Worm (Caenorhabditis elegans) whole organism, L4 larva: ENCODE results near the gene srw-40.

Source experiments
- F37D6.2 ChIP-seq: sonication (generic microtip); optimal IDR thresholded peaks from 2 replicates; lab custom pipeline; 2016; ENCODE audit warnings: mild to moderate bottlenecking, missing genetic modification characterization, missing compliant biosample characterization
- F44E2.7 ChIP-seq: fragments of 200-800 bp; sonication (Bioruptor generic); IDR thresholded peaks from 2 replicates; pipeline ENCODE4 v2.1.2; 2022; ENCODE audit warnings: missing genetic modification characterization, missing compliant biosample characterization
- Y48G9A.11 ChIP-seq: fragments of 200-800 bp; sonication (Bioruptor generic); IDR thresholded peaks from 2 replicates; pipeline ENCODE4 v1.3.6; 2022; ENCODE audit warnings: missing genetic modification reagents, missing genetic modification characterization, missing compliant biosample characterization
- Y5F2A.4 ChIP-seq: fragments of 200-800 bp; sonication (Bioruptor generic); optimal IDR thresholded peaks from 2 replicates; lab custom pipeline; 2018; ENCODE audit warnings: mild to moderate bottlenecking, missing genetic modification characterization, missing compliant biosample characterization
- ZK337.2 ChIP-seq: fragments of 200-800 bp; sonication (Bioruptor generic); IDR thresholded peaks from 2 replicates; pipeline ENCODE4 v1.3.6; 2022; ENCODE audit warnings: missing genetic modification reagents, missing genetic modification characterization, missing compliant biosample characterization
- ZK546.5 ChIP-seq, 2 experiments: sonication (generic microtip); optimal IDR thresholded peaks; 2 replicates each; lab custom pipeline; 2017; ENCODE audit warnings: missing biosample characterization in 2 of 2, missing genetic modification characterization in 2 of 2
- aha-1 ChIP-seq: fragments of 150-350 bp; peaks from one replicate; lab custom pipeline; 2014; ENCODE audit warnings: missing biosample characterization, missing genetic modification characterization
- aly-2 ChIP-seq: sonication (generic microtip); optimal IDR thresholded peaks from 2 replicates; lab custom pipeline; 2018; ENCODE audit warnings: missing biosample characterization, missing genetic modification characterization
- arid-1 ChIP-seq: fragments of 200-800 bp; sonication (Bioruptor generic); conservative IDR thresholded peaks from 2 replicates; pipeline ENCODE4 v1.3.6; 2022; ENCODE audit warnings: missing genetic modification reagents, missing genetic modification characterization, missing compliant biosample characterization
- ceh-32 ChIP-seq: sonication (generic microtip); optimal IDR thresholded peaks from 2 replicates; lab custom pipeline; 2016; ENCODE audit warnings: mild to moderate bottlenecking, missing genetic modification characterization, missing compliant biosample characterization; ENCODE audit not compliant: poor library complexity
- ces-1 ChIP-seq: fragments of 150-350 bp; sonication (generic microtip); optimal IDR thresholded peaks from 4 replicates; lab custom pipeline; 2014; ENCODE audit warnings: missing biosample characterization, missing genetic modification reagents, missing genetic modification characterization
- dpl-1 ChIP-seq: fragments of 150-350 bp; optimal IDR thresholded peaks from 2 replicates; lab custom pipeline; 2014; ENCODE audit warnings: missing biosample characterization, missing genetic modification reagents, missing genetic modification characterization
- egl-27 ChIP-seq: sonication (generic microtip); optimal IDR thresholded peaks from 3 replicates; lab custom pipeline; 2017; ENCODE audit warnings: missing biosample characterization, missing genetic modification reagents, missing genetic modification characterization
- egl-43 ChIP-seq: fragments of 200-800 bp; sonication (Bioruptor generic); IDR thresholded peaks from 2 replicates; pipeline ENCODE4 v1.3.6; 2022; ENCODE audit warnings: missing genetic modification reagents, missing genetic modification characterization, missing compliant biosample characterization
- hif-1 ChIP-seq, 2 experiments: sonication (generic microtip); optimal IDR thresholded peaks; 2 replicates each; lab custom pipeline; 2016 to 2017; ENCODE audit warnings: missing compliant biosample characterization in 2 of 2, missing genetic modification characterization in 2 of 2, missing genetic modification reagents in 2 of 2, missing genotype in 2 of 2, mild to moderate bottlenecking in 1 of 2
- hmg-1.1 ChIP-seq: fragments of 200-800 bp; sonication (Bioruptor generic); IDR thresholded peaks from 2 replicates; pipeline ENCODE4 v1.3.6; 2022; ENCODE audit warnings: missing genetic modification reagents, missing genetic modification characterization, missing compliant biosample characterization
- madf-5 ChIP-seq, 2 experiments: fragments of 200-800 bp; sonication (Bioruptor generic); IDR thresholded peaks; 2 replicates each; pipeline ENCODE4 v1.3.6; 2022; ENCODE audit warnings: missing compliant biosample characterization in 2 of 2, missing genetic modification characterization in 2 of 2
- mdt-29 ChIP-seq: fragments of 200-800 bp; sonication (Bioruptor generic); IDR thresholded peaks from 2 replicates; pipeline ENCODE4 v1.3.6; 2022; ENCODE audit warnings: missing genetic modification reagents, missing genetic modification characterization, missing compliant biosample characterization
- mes-2 ChIP-seq: sonication (generic microtip); optimal IDR thresholded peaks from 2 replicates; lab custom pipeline; 2016; ENCODE audit warnings: missing genotype, mild to moderate bottlenecking, missing genetic modification characterization, missing compliant biosample characterization; ENCODE audit not compliant: poor library complexity, severe bottlenecking
- nhr-10 ChIP-seq: fragments of 150-350 bp; optimal IDR thresholded peaks from 2 replicates; lab custom pipeline; 2014; ENCODE audit warnings: missing biosample characterization, missing genetic modification characterization
- nhr-111 ChIP-seq: fragments of 200-800 bp; sonication (Bioruptor generic); optimal IDR thresholded peaks from 2 replicates; lab custom pipeline; 2018; ENCODE audit warnings: mild to moderate bottlenecking, missing genetic modification characterization, missing compliant biosample characterization
- nhr-28 ChIP-seq: fragments of 150-350 bp; optimal IDR thresholded peaks from 2 replicates; lab custom pipeline; 2014; ENCODE audit warnings: missing biosample characterization, missing genetic modification characterization
- nhr-77 ChIP-seq: fragments of 150-350 bp; optimal IDR thresholded peaks from 2 replicates; lab custom pipeline; 2014; ENCODE audit warnings: missing biosample characterization, missing genetic modification characterization
- pqm-1 ChIP-seq: sonication (generic microtip); optimal IDR thresholded peaks from 2 replicates; lab custom pipeline; 2017; ENCODE audit warnings: missing biosample characterization, missing genetic modification characterization
- set-16 ChIP-seq: fragments of 200-800 bp; sonication (Bioruptor generic); IDR thresholded peaks from 2 replicates; pipeline ENCODE4 v1.3.6; 2022; ENCODE audit warnings: missing genetic modification reagents, missing genetic modification characterization, missing compliant biosample characterization
- skn-1 ChIP-seq: fragments of 150-350 bp; optimal IDR thresholded peaks from 2 replicates; lab custom pipeline; 2014; ENCODE audit warnings: missing biosample characterization, missing genetic modification characterization
- snpc-4 ChIP-seq: fragments of 150-350 bp; optimal IDR thresholded peaks from 2 replicates; lab custom pipeline; 2014; ENCODE audit warnings: missing biosample characterization, missing genetic modification characterization
- spr-1 ChIP-seq: sonication (generic microtip); optimal IDR thresholded peaks from 2 replicates; lab custom pipeline; 2016; ENCODE audit warnings: mild to moderate bottlenecking, missing genetic modification characterization, missing compliant biosample characterization
- spr-3 ChIP-seq: fragments of 200-800 bp; sonication (Bioruptor generic); optimal IDR thresholded peaks from 2 replicates; lab custom pipeline; 2018; ENCODE audit warnings: mild to moderate bottlenecking, missing genetic modification characterization, missing compliant biosample characterization
- unc-62 ChIP-seq, 3 experiments: fragments of 150-350 bp in 1 of 3; sonication (generic microtip); optimal IDR thresholded peaks in 2 of 3; peaks in 1 of 3; 1 replicate in 1 of 3; 2 replicates in 2 of 3; lab custom pipeline; 2014 to 2017; ENCODE audit warnings: missing biosample characterization in 3 of 3, missing genetic modification characterization in 3 of 3, missing genetic modification reagents in 3 of 3, missing genotype in 1 of 3
- zag-1 ChIP-seq: fragments of 150-350 bp; optimal IDR thresholded peaks from 2 replicates; lab custom pipeline; 2014; ENCODE audit warnings: missing biosample characterization, missing genetic modification characterization
- zip-11 ChIP-seq: fragments of 200-800 bp; sonication (Bioruptor generic); IDR thresholded peaks from 2 replicates; pipeline ENCODE4 v1.3.6; 2022; ENCODE audit warnings: missing genetic modification characterization, missing compliant biosample characterization

The srw-40 gene

DNA sequence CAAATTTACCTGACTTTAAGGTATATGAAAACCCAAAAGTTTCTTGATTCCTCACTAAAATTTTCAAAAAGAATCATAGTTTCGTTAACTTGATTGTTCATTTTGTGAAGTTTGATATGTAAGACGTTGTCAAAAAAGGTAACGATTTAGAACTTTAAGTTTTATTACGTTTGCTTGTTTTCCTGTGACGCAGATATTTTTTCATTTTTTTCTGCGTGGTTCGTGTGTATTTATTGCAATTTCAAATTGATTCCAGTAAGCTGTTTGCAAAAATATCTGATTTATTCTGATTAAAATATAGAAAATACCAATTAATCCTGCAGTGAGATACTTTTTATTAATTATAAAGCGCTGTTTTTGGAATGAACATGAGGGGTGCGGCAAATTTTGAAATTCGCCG, at the start of gene srw-40:
srw-40 (minus strand) TSS at position 101 of the 400 bp plus-strand sequence.
- TF ChIP-seq aha-1, result peak; percentile 47
- no peak for TF ChIP-seq egl-27 (tag; lab: Kevin White, UChicago)

DNA sequence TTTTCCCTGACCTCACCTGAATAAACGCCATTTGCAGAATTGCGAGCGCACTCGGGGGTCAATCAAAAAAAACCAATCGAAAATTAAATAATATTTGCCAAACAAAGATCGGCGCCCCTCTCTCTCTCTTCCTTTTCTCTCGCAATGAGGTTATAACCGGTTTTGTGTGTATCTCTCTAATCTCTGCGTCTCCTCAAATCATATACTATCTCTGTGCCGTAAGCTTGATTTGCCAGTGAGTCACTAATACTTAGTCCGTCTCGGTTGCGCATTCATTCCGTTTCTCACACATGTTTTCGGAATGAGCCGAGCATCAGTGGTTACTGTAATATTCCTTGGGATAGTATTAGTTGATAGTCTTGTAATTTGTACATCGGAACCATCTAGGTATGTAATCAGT, 46.2 kb upstream of the srw-40 start:
- peak in 1 of 2 experiments; percentile 65 for TF ChIP-seq unc-62 (GFP tag; optimal IDR thresholded peaks at IDR 0.05 in 1 of 2; lab: Kevin White, UChicago)
- no peak for TF ChIP-seq unc-62 (tag; optimal IDR thresholded peaks at IDR 0.05; lab: Kevin White, UChicago)
- TF ChIP-seq spr-3 (GFP tag; lab: Kevin White, UChicago), result no peak
- TF ChIP-seq, all 104 proteins: peak for 1

DNA sequence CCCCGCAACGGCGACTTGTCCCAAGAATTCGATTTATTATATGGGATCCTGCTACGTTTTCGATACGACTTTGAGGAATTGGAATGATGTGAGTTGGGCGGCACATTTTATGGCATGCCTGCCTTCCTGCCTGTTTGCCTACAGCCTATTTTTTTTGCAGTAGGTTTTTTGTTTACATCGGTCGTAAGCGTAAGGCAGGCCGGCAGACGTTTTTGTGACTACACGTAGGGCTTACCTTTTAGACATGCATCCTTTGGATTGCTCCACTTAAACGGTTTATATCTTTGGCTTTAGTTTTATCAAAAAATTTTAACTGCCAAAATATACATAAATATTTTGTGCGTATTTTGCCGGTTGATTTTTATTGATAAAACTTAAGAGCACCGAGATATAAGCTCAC, 43.3 kb upstream of the srw-40 start:
- TF ChIP-seq zip-11 (GFP tag; lab: Robert Waterston, UW), result no peak
- TF ChIP-seq aha-1, result peak; percentile 91

DNA sequence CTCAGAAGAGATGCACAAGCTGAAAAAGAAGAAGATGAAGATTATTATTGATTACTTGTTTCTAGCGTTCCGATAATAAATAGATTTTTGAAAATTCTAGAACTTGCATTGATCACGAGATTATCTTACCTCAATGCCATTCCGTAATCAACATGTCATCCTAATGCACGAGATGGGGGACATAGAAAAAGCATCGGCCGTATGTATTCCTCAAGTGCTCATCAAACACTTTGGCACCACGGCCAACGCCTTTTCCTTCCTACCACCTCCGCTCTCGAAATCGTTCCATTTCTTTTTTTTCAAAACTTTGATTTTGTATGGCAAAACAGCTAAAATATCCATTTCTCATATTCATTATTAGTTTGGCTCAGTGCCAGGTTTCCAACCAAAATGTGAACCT, 42.9 kb upstream of the srw-40 start, which contains the start of gene lat-2:
lat-2 (plus strand) TSS at position 301 of the 400 bp plus-strand sequence.
- no peak for TF ChIP-seq ZK546.5 (tag; optimal IDR thresholded peaks at IDR 0.05; lab: Kevin White, UChicago)
- peak in 1 of 2 experiments; percentile 67 for TF ChIP-seq unc-62 (GFP tag; optimal IDR thresholded peaks at IDR 0.05 in 1 of 2; lab: Kevin White, UChicago)
- no peak for TF ChIP-seq unc-62 (tag; optimal IDR thresholded peaks at IDR 0.05; lab: Kevin White, UChicago)
- TF ChIP-seq snpc-4 (tag; lab: Kevin White, UChicago), result no peak
- TF ChIP-seq Y5F2A.4 (GFP tag; lab: Kevin White, UChicago), result no peak
- no peak for TF ChIP-seq madf-5 (GFP tag; IDR thresholded peaks at IDR 0.05; lab: Robert Waterston, UW)

- TF ChIP-seq egl-43 (no peak), unc-62 (GFP tag; optimal IDR thresholded peaks at IDR 0.05 in 1 of 2; lab: Kevin White, UChicago) (no peak), unc-62 (tag; optimal IDR thresholded peaks at IDR 0.05; lab: Kevin White, UChicago) (no peak), hif-1 (tag; optimal IDR thresholded peaks at IDR 0.05; lab: Kevin White, UChicago) (no peak), hmg-1.1 (GFP tag; lab: Robert Waterston, UW) (no peak), F37D6.2 (tag; lab: Kevin White, UChicago) (no peak), F44E2.7 (GFP tag; lab: Robert Waterston, UW) (no peak), pqm-1 (tag; lab: Kevin White, UChicago) (no peak), nhr-28 (tag; lab: Kevin White, UChicago) (no peak), skn-1 (tag; lab: Kevin White, UChicago) (no peak), nhr-10 (tag; lab: Kevin White, UChicago) (no peak), zag-1 (tag; lab: Kevin White, UChicago) (no peak)
Measured at ce11 chrII:4355217-4355616, 39.3 kb upstream of the srw-40 start, which contains the start of the genes H20J04.7 and H20J04.1. H20J04.7 (minus strand) TSS chrII:4355317. H20J04.1 (plus strand) TSS chrII:4355613.

DNA sequence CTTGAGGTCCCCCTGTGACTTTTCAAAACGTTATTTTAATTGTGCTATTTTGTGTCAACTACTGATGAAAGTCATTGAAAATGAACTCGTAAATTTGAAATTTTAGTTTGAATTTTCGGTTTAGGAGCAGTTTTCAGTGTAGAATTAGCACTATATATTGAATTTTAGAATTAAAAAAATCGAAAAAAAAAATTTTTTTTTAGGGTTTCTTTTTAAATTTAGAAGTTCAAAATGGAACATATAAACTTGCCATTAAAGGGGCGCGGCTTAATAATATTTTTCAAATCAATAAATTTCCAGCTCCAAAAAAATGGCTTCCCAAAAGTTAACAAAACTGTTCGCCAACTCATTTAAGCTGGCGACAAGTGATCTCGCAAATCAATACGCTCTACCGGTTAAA, 35.0 kb upstream of the srw-40 start, which contains the start of gene H20J04.9:
H20J04.9 (plus strand) TSS at position 301 of the 400 bp plus-strand sequence.
- TF ChIP-seq hif-1 (tag; optimal IDR thresholded peaks at IDR 0.05; lab: Kevin White, UChicago) (no peak), nhr-111 (GFP tag; lab: Kevin White, UChicago) (no peak), spr-1 (tag; lab: Kevin White, UChicago) (no peak), dpl-1 (GFP tag; lab: Kevin White, UChicago) (no peak), arid-1 (GFP tag; lab: Robert Waterston, UW) (no peak), Y5F2A.4 (GFP tag; lab: Kevin White, UChicago) (no peak), set-16 (GFP tag; lab: Robert Waterston, UW) (no peak), mdt-29 (no peak), mes-2 (no peak), Y48G9A.11 (GFP tag; lab: Robert Waterston, UW) (no peak), ZK337.2 (GFP tag; lab: Robert Waterston, UW) (no peak), F44E2.7 (GFP tag; lab: Robert Waterston, UW) (no peak), nhr-77 (tag; lab: Kevin White, UChicago) (no peak), ces-1 (no peak), zag-1 (tag; lab: Kevin White, UChicago) (no peak), aly-2 (no peak), ceh-32 (no peak)
- TF ChIP-seq, all 104 proteins: peak for 0
